Worm (Caenorhabditis elegans): Measurements from ENCODE around the gene srh-22.

Gene srh-22

DNA sequence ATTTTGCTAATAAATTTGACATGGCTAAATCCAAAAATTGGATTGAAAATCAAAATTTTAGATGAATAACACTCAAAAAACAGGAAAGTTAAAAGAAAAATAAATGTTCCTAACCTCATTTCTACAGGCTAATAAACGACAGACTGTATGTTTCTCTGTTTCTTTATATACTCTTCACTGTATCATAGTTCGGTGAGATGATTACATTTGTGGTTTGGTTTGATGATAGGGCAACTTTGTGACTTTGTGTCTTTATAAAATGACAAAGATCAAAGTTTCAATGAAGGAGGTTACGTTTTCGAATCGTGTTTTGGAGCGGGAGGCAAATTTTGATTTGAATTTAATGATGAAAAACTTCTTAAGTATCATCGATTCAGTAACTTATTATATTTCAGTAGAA lies 32.6 kb upstream of the srh-22 start, which contains the start of gene ugt-12:
ugt-12 (minus strand) TSS at position 153 of the 400 bp plus-strand sequence.
- no peak for TF ChIP-seq lsy-2 (tag; optimal IDR thresholded peaks at IDR 0.05)
- no peak for TF ChIP-seq elt-1 (tag; optimal IDR thresholded peaks at IDR 0.05; ENCODE audit: borderline replicate concordance, insufficient read depth)
- no peak for TF ChIP-seq cnd-1 (tag; optimal IDR thresholded peaks at IDR 0.05)
- TF ChIP-seq elt-3 (tag; optimal IDR thresholded peaks at IDR 0.05): no peak
- no peak for TF ChIP-seq ceh-83 (GFP tag; optimal IDR thresholded peaks at IDR 0.05)
- TF ChIP-seq unc-62 (GFP tag; optimal IDR thresholded peaks at IDR 0.05): no peak
- no peak for TF ChIP-seq blmp-1 (tag; optimal IDR thresholded peaks at IDR 0.05)
- TF ChIP-seq bed-3 (GFP tag; optimal IDR thresholded peaks at IDR 0.05): no peak
- TF ChIP-seq zip-8 (tag; optimal IDR thresholded peaks at IDR 0.05): no peak
- no peak for TF ChIP-seq pha-4 (tag; optimal IDR thresholded peaks at IDR 0.05)
- TF ChIP-seq nhr-28 (tag; optimal IDR thresholded peaks at IDR 0.05): no peak
- no peak for TF ChIP-seq drap-1 (GFP tag; optimal IDR thresholded peaks at IDR 0.05)
- TF ChIP-seq nhr-2 (tag; optimal IDR thresholded peaks at IDR 0.05): no peak
- no peak for TF ChIP-seq ceh-39 (tag; optimal IDR thresholded peaks at IDR 0.05)
- no peak for TF ChIP-seq nhr-237 (tag; optimal IDR thresholded peaks at IDR 0.05)
- no peak for TF ChIP-seq hlh-1 (tag; optimal IDR thresholded peaks at IDR 0.05)
- no peak for TF ChIP-seq flh-1 (GFP tag; optimal IDR thresholded peaks at IDR 0.05)
- no peak for TF ChIP-seq lin-13 (tag; optimal IDR thresholded peaks at IDR 0.05)
- no peak for TF ChIP-seq ceh-43 (GFP tag; optimal IDR thresholded peaks at IDR 0.05)

ce11 chrV:4889976-4890479 lies 32.1 kb upstream of the srh-22 start, which contains the start of gene T19H12.2:
Gene T19H12.2 (plus strand): TSS chrV:4890429.
- peak; percentile 50 for TF ChIP-seq lsy-2 (tag; optimal IDR thresholded peaks at IDR 0.05)
- no peak for TF ChIP-seq bed-3 (GFP tag; optimal IDR thresholded peaks at IDR 0.05)
- TF ChIP-seq unc-120 (tag; optimal IDR thresholded peaks at IDR 0.05; ENCODE audit: poor library complexity, severe bottlenecking): no peak
- no peak for TF ChIP-seq mab-5 (tag; optimal IDR thresholded peaks at IDR 0.05)
- TF ChIP-seq snpc-4 (tag; optimal IDR thresholded peaks at IDR 0.05): no peak
- TF ChIP-seq ceh-83 (GFP tag; optimal IDR thresholded peaks at IDR 0.05): no peak

ce11 chrV:4890781-4891180 lies 31.3 kb upstream of the srh-22 start:
- TF ChIP-seq elt-3 (tag; optimal IDR thresholded peaks at IDR 0.05) (no peak), flh-1 (GFP tag; optimal IDR thresholded peaks at IDR 0.05) (no peak), ztf-11 (tag; optimal IDR thresholded peaks at IDR 0.05) (no peak), lsy-2 (tag; optimal IDR thresholded peaks at IDR 0.05) (no peak), nhr-76 (tag; optimal IDR thresholded peaks at IDR 0.05) (no peak), unc-62 (GFP tag; optimal IDR thresholded peaks at IDR 0.05) (no peak)

DNA sequence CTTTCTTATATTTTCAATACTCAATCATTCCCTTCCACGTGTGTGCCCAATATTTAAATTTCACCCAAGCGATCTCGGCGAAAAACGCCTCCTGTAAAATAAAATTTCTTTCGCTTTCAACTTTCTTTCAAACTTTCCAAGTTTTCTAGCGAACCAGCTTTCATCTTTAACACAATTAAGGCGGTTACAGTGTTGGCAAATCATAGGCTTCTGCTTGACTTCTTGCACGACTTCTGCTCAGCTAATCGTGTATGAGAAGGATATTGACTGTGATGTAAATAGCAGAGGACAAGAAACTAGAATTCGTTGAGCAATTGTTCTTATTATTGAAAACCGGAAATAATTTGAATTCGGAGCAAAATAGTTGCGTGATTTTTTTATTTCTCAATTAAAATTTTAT lies 30.8 kb upstream of the srh-22 start:
- TF ChIP-seq sptf-1 (tag; optimal IDR thresholded peaks at IDR 0.05) (no peak), nhr-237 (tag; optimal IDR thresholded peaks at IDR 0.05) (no peak), flh-1 (GFP tag; optimal IDR thresholded peaks at IDR 0.05) (no peak), ceh-39 (tag; optimal IDR thresholded peaks at IDR 0.05) (no peak), drap-1 (GFP tag; optimal IDR thresholded peaks at IDR 0.05) (no peak), nhr-28 (tag; optimal IDR thresholded peaks at IDR 0.05) (no peak), nhr-76 (tag; optimal IDR thresholded peaks at IDR 0.05) (no peak), cnd-1 (tag; optimal IDR thresholded peaks at IDR 0.05) (no peak)

DNA sequence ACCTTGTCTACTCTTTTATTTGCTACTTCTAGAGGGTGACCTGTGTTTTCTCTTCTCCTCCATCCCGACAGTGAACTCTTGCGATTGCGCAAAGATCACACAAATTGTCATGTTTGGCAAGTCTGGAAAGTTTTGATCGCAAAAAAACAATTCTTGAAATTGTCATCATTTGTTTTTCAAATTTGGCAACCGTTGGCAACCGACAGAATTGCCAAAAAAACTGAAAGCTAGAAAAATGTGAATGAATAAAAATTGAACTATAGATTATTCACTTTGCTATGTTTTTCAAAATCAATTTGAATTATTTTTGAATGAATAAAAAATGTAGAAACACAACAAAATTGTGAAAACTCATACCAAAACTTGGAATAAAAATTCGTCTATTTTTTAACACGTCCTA lies 27.2 kb upstream of the srh-22 start, which contains the start of gene ugt-11:
ugt-11 (minus strand) TSS at position 101 of the 400 bp plus-strand sequence.
- no peak for TF ChIP-seq elt-1 (tag; optimal IDR thresholded peaks at IDR 0.05; ENCODE audit: borderline replicate concordance, insufficient read depth)
- no peak for TF ChIP-seq nhr-12 (tag; optimal IDR thresholded peaks at IDR 0.05)
- TF ChIP-seq bed-3 (GFP tag; optimal IDR thresholded peaks at IDR 0.05): no peak
- no peak for TF ChIP-seq nhr-76 (tag; optimal IDR thresholded peaks at IDR 0.05)
- no peak for TF ChIP-seq lin-13 (tag; optimal IDR thresholded peaks at IDR 0.05)
- TF ChIP-seq cnd-1 (tag; optimal IDR thresholded peaks at IDR 0.05): no peak
- no peak for TF ChIP-seq unc-120 (tag; optimal IDR thresholded peaks at IDR 0.05; ENCODE audit: poor library complexity, severe bottlenecking)
- no peak for TF ChIP-seq mep-1 (tag; optimal IDR thresholded peaks at IDR 0.05)
- no peak for TF ChIP-seq hlh-1 (tag; optimal IDR thresholded peaks at IDR 0.05)
- no peak for TF ChIP-seq elt-3 (tag; optimal IDR thresholded peaks at IDR 0.05)
- no peak for TF ChIP-seq tbx-8 (GFP tag; optimal IDR thresholded peaks at IDR 0.05)
- TF ChIP-seq mab-5 (tag; optimal IDR thresholded peaks at IDR 0.05): no peak
- no peak for TF ChIP-seq blmp-1 (tag; optimal IDR thresholded peaks at IDR 0.05)

DNA sequence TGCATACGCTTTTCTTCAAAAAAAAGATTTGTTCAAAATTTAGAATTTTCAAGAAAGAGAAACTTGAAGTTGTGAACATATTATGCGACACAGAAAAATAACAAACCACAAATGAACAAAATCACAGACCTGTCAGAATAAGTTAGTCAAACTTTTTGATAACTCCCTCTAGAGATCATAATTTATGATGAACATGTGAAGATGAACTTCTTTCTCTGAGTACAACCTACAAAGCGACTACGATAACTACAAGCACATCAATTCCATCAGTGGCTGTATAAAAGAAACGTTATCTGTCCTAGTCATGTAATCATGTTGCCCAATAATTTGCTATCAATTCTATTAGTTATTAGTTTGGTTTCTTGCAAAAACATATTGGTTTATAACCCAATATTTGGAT lies 26.4 kb upstream of the srh-22 start, which contains the start of gene ugt-9:
ugt-9 (plus strand) TSS at position 305 of the 400 bp plus-strand sequence.
- TF ChIP-seq mep-1 (tag; optimal IDR thresholded peaks at IDR 0.05) (no peak), sptf-1 (tag; optimal IDR thresholded peaks at IDR 0.05) (no peak), ceh-39 (tag; optimal IDR thresholded peaks at IDR 0.05) (no peak), snpc-4 (tag; optimal IDR thresholded peaks at IDR 0.05) (no peak), elt-3 (tag; optimal IDR thresholded peaks at IDR 0.05) (no peak), nhr-28 (tag; optimal IDR thresholded peaks at IDR 0.05) (no peak), flh-1 (GFP tag; optimal IDR thresholded peaks at IDR 0.05) (no peak), drap-1 (GFP tag; optimal IDR thresholded peaks at IDR 0.05) (no peak), ztf-11 (tag; optimal IDR thresholded peaks at IDR 0.05) (no peak), nhr-237 (tag; optimal IDR thresholded peaks at IDR 0.05) (no peak), nhr-2 (tag; optimal IDR thresholded peaks at IDR 0.05) (no peak), lin-32 (GFP tag; optimal IDR thresholded peaks at IDR 0.05) (no peak), pha-4 (tag; optimal IDR thresholded peaks at IDR 0.05) (no peak), ceh-83 (GFP tag; optimal IDR thresholded peaks at IDR 0.05) (no peak), unc-62 (GFP tag; optimal IDR thresholded peaks at IDR 0.05) (no peak), mls-2 (tag; optimal IDR thresholded peaks at IDR 0.05) (no peak), M03D4.4 (tag; optimal IDR thresholded peaks at IDR 0.05) (no peak), unc-39 (tag; optimal IDR thresholded peaks at IDR 0.05) (no peak), blmp-1 (tag; optimal IDR thresholded peaks at IDR 0.05) (no peak)
